Fruit fly (Drosophila melanogaster) whole organism, embryonic: ENCODE data around the gene side-III.
A peak's percentile ranks its signal among the peaks of the same experiment; 100 is the strongest.

ENCODE experiments used
- Atf3 ChIP-seq: fragments of 200-800 bp; sonication (Bioruptor generic); optimal IDR thresholded peaks from 3 replicates; lab custom pipeline; 2016; ENCODE audit warnings: missing biosample characterization, missing genetic modification characterization
- Bdp1 ChIP-seq: fragments of 200-800 bp; sonication (Bioruptor generic); optimal IDR thresholded peaks from 3 replicates; lab custom pipeline; 2016; ENCODE audit warnings: missing biosample characterization, missing genetic modification characterization
- CG10274 ChIP-seq: fragments of 200-800 bp; sonication (Bioruptor generic); optimal IDR thresholded peaks from 3 replicates; lab custom pipeline; 2017; ENCODE audit warnings: missing biosample characterization, mild to moderate bottlenecking, missing genetic modification characterization
- CG12942 ChIP-seq: fragments of 200-800 bp; sonication (Bioruptor generic); optimal IDR thresholded peaks from 3 replicates; lab custom pipeline; 2016; ENCODE audit warnings: missing biosample characterization, missing genetic modification characterization
- CG13296 ChIP-seq: fragments of 200-800 bp; sonication (Bioruptor generic); optimal IDR thresholded peaks from 3 replicates; lab custom pipeline; 2018; ENCODE audit warnings: missing biosample characterization, mild to moderate bottlenecking, missing genetic modification characterization
- CG13894 ChIP-seq: fragments of 200-800 bp; sonication (Bioruptor generic); optimal IDR thresholded peaks from 3 replicates; lab custom pipeline; 2018; ENCODE audit warnings: missing biosample characterization, mild to moderate bottlenecking, missing genetic modification characterization, moderate library complexity
- CG14441 ChIP-seq: fragments of 200-800 bp; sonication (Bioruptor generic); IDR thresholded peaks from 2 replicates; pipeline ENCODE4 v1.3.6; 2022; ENCODE audit warnings: missing biosample characterization, missing genetic modification characterization
- CG1529 ChIP-seq: fragments of 200-800 bp; sonication (Bioruptor generic); optimal IDR thresholded peaks from 3 replicates; lab custom pipeline; 2018; ENCODE audit warnings: missing biosample characterization, missing genetic modification characterization
- CG1647 ChIP-seq: fragments of 200-800 bp; sonication (Bioruptor generic); optimal IDR thresholded peaks from 3 replicates; lab custom pipeline; 2016; ENCODE audit warnings: missing biosample characterization, missing genetic modification characterization
- CG17328 ChIP-seq: fragments of 200-800 bp; sonication (Bioruptor generic); IDR thresholded peaks from 2 replicates; pipeline ENCODE4 v1.3.6; 2022; ENCODE audit warnings: missing biosample characterization, missing genetic modification characterization
- CG17361 ChIP-seq: fragments of 200-800 bp; sonication (Bioruptor generic); IDR thresholded peaks from 3 replicates; pipeline ENCODE4 v1.3.6; 2022; ENCODE audit warnings: missing biosample characterization, missing genetic modification characterization
- CG18599 ChIP-seq: fragments of 200-800 bp; sonication (Bioruptor generic); optimal IDR thresholded peaks from 3 replicates; lab custom pipeline; 2017; ENCODE audit warnings: missing biosample characterization, missing genetic modification characterization, mild to moderate bottlenecking, moderate library complexity, missing genetic modification reagents
- CG30431 ChIP-seq: fragments of 200-800 bp; sonication (Bioruptor generic); optimal IDR thresholded peaks from 2 replicates; lab custom pipeline; 2017; ENCODE audit warnings: missing biosample characterization, missing genetic modification characterization
- CG3065 ChIP-seq: fragments of 200-800 bp; sonication (Bioruptor generic); optimal IDR thresholded peaks from 2 replicates; lab custom pipeline; 2016; ENCODE audit warnings: missing biosample characterization, missing genetic modification characterization
- CG31224 ChIP-seq: fragments of 200-800 bp; sonication (Bioruptor generic); IDR thresholded peaks from 2 replicates; pipeline ENCODE4 v1.3.6; 2022; ENCODE audit warnings: missing biosample characterization, missing genetic modification characterization
- CG34422 ChIP-seq: fragments of 200-800 bp; sonication (Bioruptor generic); IDR thresholded peaks from 3 replicates; pipeline ENCODE4 v1.3.6; 2022; ENCODE audit warnings: missing biosample characterization, missing genetic modification characterization
- CG4282 ChIP-seq: fragments of 200-800 bp; sonication (Bioruptor generic); optimal IDR thresholded peaks from 2 replicates; lab custom pipeline; 2016; ENCODE audit warnings: missing biosample characterization, missing genetic modification characterization
- CG6272 ChIP-seq: fragments of 200-800 bp; sonication (Bioruptor generic); IDR thresholded peaks from 2 replicates; pipeline ENCODE4 v1.3.6; 2022; ENCODE audit warnings: missing biosample characterization, missing genetic modification characterization
- CG6689 ChIP-seq: fragments of 200-800 bp; sonication (Bioruptor generic); IDR thresholded peaks from 2 replicates; pipeline ENCODE4 v1.3.6; 2022; ENCODE audit warnings: missing biosample characterization, missing genetic modification characterization
- CG7839 ChIP-seq: fragments of 200-800 bp; sonication (Bioruptor generic); optimal IDR thresholded peaks from 3 replicates; lab custom pipeline; 2018; ENCODE audit warnings: missing biosample characterization, mild to moderate bottlenecking, missing genetic modification characterization, moderate library complexity
- CTCF ChIP-seq: fragments of 200-800 bp; sonication (Bioruptor generic); optimal IDR thresholded peaks from 2 replicates; lab custom pipeline; 2017; ENCODE audit warnings: missing biosample characterization, mild to moderate bottlenecking, missing genetic modification characterization, moderate library complexity
- Camta ChIP-seq: fragments of 200-800 bp; sonication (Bioruptor generic); optimal IDR thresholded peaks from 2 replicates; lab custom pipeline; 2016; ENCODE audit warnings: missing biosample characterization, missing genetic modification characterization
- HLH4C ChIP-seq: fragments of 200-800 bp; sonication (Bioruptor generic); IDR thresholded peaks from 3 replicates; pipeline ENCODE4 v1.3.6; 2022; ENCODE audit warnings: missing biosample characterization, missing genetic modification characterization; ENCODE audit not compliant: partially characterized antibody
- HmgZ ChIP-seq: fragments of 200-800 bp; sonication (Bioruptor generic); optimal IDR thresholded peaks from 2 replicates; lab custom pipeline; 2018; ENCODE audit warnings: missing biosample characterization, mild to moderate bottlenecking, missing genetic modification characterization
- Lpt ChIP-seq: fragments of >200 bp; optimal IDR thresholded peaks from 2 replicates; lab custom pipeline; 2018; ENCODE audit warnings: missing biosample characterization, missing genetic modification characterization
- Ssrp ChIP-seq: fragments of 200-800 bp; sonication (Bioruptor generic); optimal IDR thresholded peaks from 2 replicates; lab custom pipeline; 2018; ENCODE audit warnings: missing biosample characterization, mild to moderate bottlenecking, missing genetic modification characterization, moderate library complexity
- Trl ChIP-seq, 3 experiments: fragments of >200 bp in 2 of 3; fragments of 200-800 bp in 1 of 3; sonication (Bioruptor generic) in 1 of 3; optimal IDR thresholded peaks; 2 replicates in 1 of 3; 3 replicates in 2 of 3; lab custom pipeline; 2016 to 2017; ENCODE audit warnings: missing biosample characterization in 1 of 3, missing genetic modification characterization in 1 of 3
- Vsx1 ChIP-seq: fragments of 200-800 bp; sonication (Bioruptor generic); optimal IDR thresholded peaks from 2 replicates; lab custom pipeline; 2017; ENCODE audit warnings: missing biosample characterization, mild to moderate bottlenecking, missing genetic modification characterization, missing genetic modification reagents
- al ChIP-seq: fragments of 200-800 bp; sonication (Bioruptor generic); IDR thresholded peaks from 2 replicates; pipeline ENCODE4 v1.3.6; 2022; ENCODE audit warnings: missing biosample characterization, missing genetic modification characterization
- ap ChIP-seq: fragments of 200-800 bp; sonication (Bioruptor generic); IDR thresholded peaks from 2 replicates; pipeline ENCODE4 v1.3.6; 2022; ENCODE audit warnings: missing biosample characterization, missing genetic modification characterization
- az2 ChIP-seq: fragments of 200-800 bp; sonication (Bioruptor generic); optimal IDR thresholded peaks from 3 replicates; lab custom pipeline; 2016; ENCODE audit warnings: missing biosample characterization, missing genetic modification characterization
- bigmax ChIP-seq: fragments of 200-800 bp; sonication (Bioruptor generic); optimal IDR thresholded peaks from 2 replicates; lab custom pipeline; 2018; ENCODE audit warnings: missing biosample characterization, mild to moderate bottlenecking, missing genetic modification characterization
- cg ChIP-seq: fragments of 200-800 bp; sonication (Bioruptor generic); optimal IDR thresholded peaks from 3 replicates; lab custom pipeline; 2019; ENCODE audit warnings: missing biosample characterization, mild to moderate bottlenecking, missing genetic modification characterization, moderate library complexity
- chn ChIP-seq: fragments of 200-800 bp; sonication (Bioruptor generic); optimal IDR thresholded peaks from 2 replicates; lab custom pipeline; 2016; ENCODE audit warnings: missing biosample characterization, missing genetic modification characterization
- crp ChIP-seq, 2 experiments: fragments of 200-800 bp; sonication (Bioruptor generic); optimal IDR thresholded peaks; 2 replicates in 1 of 2; 3 replicates in 1 of 2; lab custom pipeline; 2017; ENCODE audit warnings: missing biosample characterization in 2 of 2, missing genetic modification characterization in 2 of 2, mild to moderate bottlenecking in 1 of 2, moderate library complexity in 1 of 2
- ems ChIP-seq: fragments of 200-800 bp; sonication (Bioruptor generic); optimal IDR thresholded peaks from 3 replicates; lab custom pipeline; 2016; ENCODE audit warnings: missing biosample characterization, missing genetic modification characterization
- eyg ChIP-seq: fragments of 200-800 bp; sonication (Bioruptor generic); optimal IDR thresholded peaks from 3 replicates; lab custom pipeline; 2016; ENCODE audit warnings: missing biosample characterization, missing genetic modification characterization
- gce ChIP-seq: fragments of 200-800 bp; sonication (Bioruptor generic); IDR thresholded peaks from 3 replicates; pipeline ENCODE4 v1.3.6; 2022; ENCODE audit warnings: missing biosample characterization, missing genetic modification characterization
- gt ChIP-seq: fragments of 200-800 bp; sonication (Bioruptor generic); IDR thresholded peaks from 2 replicates; pipeline ENCODE4 v1.3.6; 2022; ENCODE audit warnings: missing biosample characterization, missing genetic modification characterization
- kni ChIP-seq: fragments of 200-800 bp; sonication (Bioruptor generic); optimal IDR thresholded peaks from 3 replicates; lab custom pipeline; 2017; ENCODE audit warnings: mild to moderate bottlenecking, missing biosample characterization, missing genetic modification reagents, missing genetic modification characterization
- lbe ChIP-seq: fragments of 200-800 bp; sonication (Bioruptor generic); optimal IDR thresholded peaks from 2 replicates; lab custom pipeline; 2016; ENCODE audit warnings: missing biosample characterization, mild to moderate bottlenecking, missing genetic modification characterization
- luna ChIP-seq: fragments of 200-800 bp; sonication (Bioruptor generic); optimal IDR thresholded peaks from 2 replicates; lab custom pipeline; 2016; ENCODE audit warnings: missing biosample characterization, missing genetic modification characterization
- nom ChIP-seq: fragments of 200-800 bp; sonication (Bioruptor generic); optimal IDR thresholded peaks from 2 replicates; lab custom pipeline; 2017; ENCODE audit warnings: missing biosample characterization, missing genetic modification characterization, mild to moderate bottlenecking, moderate library complexity, missing genetic modification reagents
- pan ChIP-seq, 4 experiments: fragments of >200 bp in 3 of 4; fragments of 200-800 bp in 1 of 4; sonication (Bioruptor generic) in 1 of 4; optimal IDR thresholded peaks in 3 of 4; IDR thresholded peaks in 1 of 4; 2 replicates each; pipeline versions ENCODE4 v1.3.6 to Lab custom; 2017 to 2022; ENCODE audit warnings: missing biosample characterization in 2 of 4, missing genetic modification characterization in 2 of 4, mixed read lengths in 1 of 4
- peb ChIP-seq: fragments of 200-800 bp; sonication (Bioruptor generic); IDR thresholded peaks from 2 replicates; pipeline ENCODE4 v1.3.6; 2022; ENCODE audit warnings: missing biosample characterization, missing genetic modification characterization
- prd ChIP-seq, 3 experiments: fragments of >200 bp in 2 of 3; fragments of 200-800 bp in 1 of 3; sonication (Bioruptor generic) in 1 of 3; optimal IDR thresholded peaks in 2 of 3; IDR thresholded peaks in 1 of 3; 2 replicates in 2 of 3; 3 replicates in 1 of 3; pipeline versions ENCODE4 v1.3.6 to Lab custom; 2017 to 2022; ENCODE audit warnings: missing biosample characterization in 1 of 3, missing genetic modification characterization in 1 of 3
- shn ChIP-seq: fragments of 200-800 bp; sonication (Bioruptor generic); optimal IDR thresholded peaks from 3 replicates; lab custom pipeline; 2016; ENCODE audit warnings: missing biosample characterization, missing genetic modification characterization
- tll ChIP-seq, 2 experiments: fragments of 200-800 bp in 1 of 2; fragments of >200 bp in 1 of 2; sonication (Bioruptor generic) in 1 of 2; optimal IDR thresholded peaks; 2 replicates each; lab custom pipeline; 2017 to 2019; ENCODE audit warnings: missing biosample characterization in 2 of 2, missing genetic modification characterization in 2 of 2, mild to moderate bottlenecking in 1 of 2, moderate library complexity in 1 of 2
- usp ChIP-seq: fragments of >200 bp; optimal IDR thresholded peaks from 2 replicates; lab custom pipeline; 2017; ENCODE audit warnings: missing biosample characterization, missing genetic modification characterization
- wor ChIP-seq: fragments of 200-800 bp; sonication (Bioruptor generic); IDR thresholded peaks from 2 replicates; pipeline ENCODE4 v1.3.6; 2022; ENCODE audit warnings: missing biosample characterization, missing genetic modification characterization

Gene side-III

dm6 chr3R:5824456-5824855 is 134.9 kb downstream of the side-III start, which contains the start of the genes Sec20 and dgrn (continued):
- TF ChIP-seq Trl (optimal IDR thresholded peaks at IDR 0.05; lab: Kevin White, UChicago) (no peak), Trl (GFP tag; optimal IDR thresholded peaks at IDR 0.05; lab: Kevin White, UChicago) (peak; percentile 14), luna (no peak), Atf3 (peak; percentile 2), CG1529 (GFP tag; lab: Kevin White, UChicago) (no peak), tll (GFP tag; optimal IDR thresholded peaks at IDR 0.05; lab: Kevin White, UChicago) (no peak), CG4282 (no peak), cg (GFP tag; lab: Kevin White, UChicago) (no peak), chn (GFP tag; lab: Kevin White, UChicago) (peak; percentile 50), CG30431 (GFP tag; lab: Kevin White, UChicago) (no peak), Ssrp (peak; percentile 59), bigmax (GFP tag; lab: Kevin White, UChicago) (no peak), ap (GFP tag; lab: Robert Waterston, UW) (no peak), ems (GFP tag; lab: Kevin White, UChicago) (peak; percentile 59), CG3065 (peak; percentile 42), CG12942 (GFP tag; lab: Kevin White, UChicago) (peak; percentile 59), CG17328 (GFP tag; lab: Robert Waterston, UW) (no peak), crp (GFP tag; optimal IDR thresholded peaks at IDR 0.05; lab: Kevin White, UChicago) (peak in 1 of 2 experiments; percentile 6), pan (optimal IDR thresholded peaks at IDR 0.05; lab: Kevin White, UChicago) (no peak), pan (GFP tag; optimal IDR thresholded peaks at IDR 0.05 in 1 of 2, IDR thresholded peaks at IDR 0.05 in 1 of 2) (peak in 1 of 2 experiments; percentile 37), CTCF (no peak), CG18599 (GFP tag; lab: Kevin White, UChicago) (peak; percentile 67), Lpt (GFP tag; lab: Kevin White, UChicago) (no peak), nom (GFP tag; lab: Kevin White, UChicago) (no peak), CG13894 (peak; percentile 58), CG34422 (peak; percentile 37; the same call in 1 of the 3 replicates), CG31224 (0 out of 2 replicates have a peak, but pooled peaks have one; percentile 28), lbe (GFP tag; lab: Kevin White, UChicago) (peak; percentile 83), CG7839 (tag; lab: Kevin White, UChicago) (peak; percentile 62), al (peak; percentile 47; the same call in 1 of the 2 replicates), gce (no peak), shn (no peak), eyg (no peak), az2 (GFP tag; lab: Kevin White, UChicago) (peak; percentile 70), HLH4C (peak; percentile 92), Bdp1 (no peak), CG10274 (GFP tag; lab: Kevin White, UChicago) (no peak), Camta (GFP tag; lab: Kevin White, UChicago) (no peak), CG6272 (GFP tag; lab: Robert Waterston, UW) (peak; percentile 73), peb (GFP tag; lab: Robert Waterston, UW) (no peak), CG6689 (GFP tag; lab: Robert Waterston, UW) (peak; percentile 47; the same call in 1 of the 2 replicates), CG17361 (GFP tag; lab: Robert Waterston, UW) (peak; percentile 82), usp (no peak), CG13296 (GFP tag; lab: Kevin White, UChicago) (peak; percentile 38), prd (optimal IDR thresholded peaks at IDR 0.05; lab: Kevin White, UChicago) (no peak), prd (GFP tag; IDR thresholded peaks at IDR 0.05; lab: Robert Waterston, UW) (peak; percentile 75), gt (GFP tag; lab: Robert Waterston, UW) (no peak), HmgZ (tag; lab: Kevin White, UChicago) (peak; percentile 62), wor (no peak), CG14441 (GFP tag; lab: Robert Waterston, UW) (no peak), kni (GFP tag; lab: Kevin White, UChicago) (no peak), CG1647 (GFP tag; lab: Kevin White, UChicago) (peak; percentile 67), Vsx1 (GFP tag; lab: Kevin White, UChicago) (no peak)
